Worm (Caenorhabditis elegans) whole organism, midembryonic: ENCODE measurements around the gene tpa-1.

Experiments used
- cog-1 ChIP-seq: sonication (generic microtip); optimal IDR thresholded peaks from 2 replicates; lab custom pipeline; 2016; ENCODE audit warnings: missing genetic modification characterization, missing compliant biosample characterization
- flt-1 ChIP-seq: fragments of 200-800 bp; sonication (Bioruptor generic); IDR thresholded peaks from 2 replicates; pipeline ENCODE4 v1.3.6; 2022; ENCODE audit warnings: missing genetic modification characterization, missing compliant biosample characterization
- klf-2 ChIP-seq: fragments of 200-800 bp; sonication (Bioruptor generic); conservative IDR thresholded peaks from 2 replicates; pipeline ENCODE4 v1.3.6; 2022; ENCODE audit warnings: missing genetic modification reagents, missing genetic modification characterization, missing compliant biosample characterization
- ref-1 ChIP-seq: fragments of 200-800 bp; sonication (Bioruptor generic); conservative IDR thresholded peaks from 2 replicates; pipeline ENCODE4 v1.3.6; 2022; ENCODE audit warnings: missing genetic modification reagents, missing genetic modification characterization, missing compliant biosample characterization

DNA sequence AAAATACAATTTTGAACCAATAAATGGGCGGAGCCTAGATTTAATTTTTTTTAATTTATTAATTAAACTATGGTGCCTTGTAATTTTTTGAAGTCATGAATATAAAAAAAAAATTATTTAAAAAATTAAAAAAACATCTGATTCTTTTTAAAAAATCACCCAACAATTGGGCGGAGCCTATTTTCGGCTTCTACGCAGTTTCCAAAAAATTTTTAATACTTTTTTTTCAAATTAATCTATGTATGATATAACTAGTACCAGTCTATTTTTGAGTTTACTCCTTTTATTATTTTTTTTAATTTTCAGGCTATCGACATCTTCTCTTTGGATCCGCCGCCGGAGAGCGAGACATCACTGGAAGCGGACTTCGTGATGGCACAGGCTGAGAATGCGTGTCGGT is at the start of gene tpa-1:
- TF ChIP-seq klf-2 (no peak), ref-1 (no peak), flt-1 (GFP tag; lab: Robert Waterston, UW) (no peak), cog-1 (no peak)
